Worm (Caenorhabditis elegans) whole organism, L3 larva: Measurements from ENCODE around the gene math-6.
"Not testable (repeated sequence)": the region's sequence is repeated elsewhere in the genome, so short reads cannot be mapped to it uniquely, and the experiment has no call there.

Experiments
- nhr-28 ChIP-seq: fragments of 150-350 bp; optimal IDR thresholded peaks from 2 replicates; lab custom pipeline; 2014; ENCODE audit warnings: missing biosample characterization, missing genetic modification characterization
- skn-1 ChIP-seq: fragments of 150-350 bp; optimal IDR thresholded peaks from 2 replicates; lab custom pipeline; 2014; ENCODE audit warnings: missing biosample characterization, missing genetic modification characterization
- tbx-2 ChIP-seq: sonication (generic microtip); optimal IDR thresholded peaks from 2 replicates; lab custom pipeline; 2016; ENCODE audit warnings: mild to moderate bottlenecking, missing genetic modification characterization, missing compliant biosample characterization
- zag-1 ChIP-seq: fragments of 150-350 bp; optimal IDR thresholded peaks from 2 replicates; lab custom pipeline; 2014; ENCODE audit warnings: missing biosample characterization, missing genetic modification characterization
- ztf-11 ChIP-seq: fragments of 150-350 bp; optimal IDR thresholded peaks from 2 replicates; lab custom pipeline; 2014; ENCODE audit warnings: missing biosample characterization, missing genetic modification characterization

DNA sequence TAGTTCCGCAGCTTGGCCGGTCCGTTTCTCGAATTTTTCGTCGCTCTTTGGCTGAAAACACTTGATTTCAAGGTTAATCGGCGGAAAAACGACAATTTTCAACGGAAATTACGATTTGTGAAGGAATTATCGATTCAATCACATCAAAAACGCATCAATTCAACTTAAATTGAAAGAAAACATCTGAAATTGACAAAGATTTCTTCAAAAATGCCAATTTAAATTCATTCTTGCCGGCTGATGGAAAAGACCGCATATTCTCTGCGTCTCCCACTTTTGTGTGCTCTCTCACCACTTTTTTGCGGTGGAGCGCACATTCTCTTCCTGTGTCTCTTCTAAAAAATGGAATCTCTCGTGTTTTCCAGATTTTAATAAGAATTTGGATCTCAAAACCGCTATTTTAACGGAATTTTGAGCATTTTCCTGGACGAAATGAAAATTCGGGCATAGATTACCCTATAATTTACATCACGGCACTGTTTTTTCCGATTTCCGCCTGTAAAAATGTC lies 23.2 kb downstream of the math-6 start, which contains the start of gene C16C4.18:
- not testable (repeated sequence) for TF ChIP-seq nhr-28 (tag; lab: Kevin White, UChicago); zag-1; skn-1 (tag; lab: Kevin White, UChicago); tbx-2 (tag; lab: Kevin White, UChicago); ztf-11
